Worm (Caenorhabditis elegans) whole organism, late embryonic: ENCODE results near the gene ptpn-22.

Source experiments
- C08G9.2 ChIP-seq: sonication (generic microtip); optimal IDR thresholded peaks from 2 replicates; lab custom pipeline; 2016; ENCODE audit warnings: mild to moderate bottlenecking, missing genetic modification characterization, moderate library complexity, missing compliant biosample characterization
- C38D4.7 ChIP-seq: fragments of 200-800 bp; sonication (Bioruptor generic); optimal IDR thresholded peaks from 2 replicates; lab custom pipeline; 2018; ENCODE audit warnings: mild to moderate bottlenecking, missing genetic modification characterization, moderate library complexity, missing compliant biosample characterization
- F13H6.1 ChIP-seq: sonication (generic microtip); optimal IDR thresholded peaks from 2 replicates; lab custom pipeline; 2016; ENCODE audit warnings: missing genetic modification characterization, missing compliant biosample characterization
- K02D7.2 ChIP-seq: sonication (generic microtip); optimal IDR thresholded peaks from 2 replicates; lab custom pipeline; 2017; ENCODE audit warnings: mild to moderate bottlenecking, missing genetic modification characterization, missing compliant biosample characterization
- Y22D7AL.16 ChIP-seq: sonication (generic microtip); optimal IDR thresholded peaks from 2 replicates; lab custom pipeline; 2016; ENCODE audit warnings: missing genetic modification characterization, missing compliant biosample characterization
- ahr-1 ChIP-seq: sonication (generic microtip); optimal IDR thresholded peaks from 2 replicates; lab custom pipeline; 2016; ENCODE audit warnings: missing genetic modification characterization, missing compliant biosample characterization
- ceh-14 ChIP-seq: sonication (generic microtip); optimal IDR thresholded peaks from 2 replicates; lab custom pipeline; 2016; ENCODE audit warnings: missing genotype, missing genetic modification characterization, missing compliant biosample characterization
- ceh-18 ChIP-seq: sonication (generic microtip); optimal IDR thresholded peaks from 2 replicates; lab custom pipeline; 2016; ENCODE audit warnings: missing genetic modification characterization, missing compliant biosample characterization
- ceh-22 ChIP-seq: sonication (generic microtip); optimal IDR thresholded peaks from 2 replicates; lab custom pipeline; 2017; ENCODE audit warnings: missing biosample characterization, missing genetic modification characterization
- ceh-24 ChIP-seq: sonication (generic microtip); optimal IDR thresholded peaks from 2 replicates; lab custom pipeline; 2016; ENCODE audit warnings: mild to moderate bottlenecking, missing genetic modification characterization, missing compliant biosample characterization
- ceh-30 ChIP-seq: fragments of 150-350 bp; optimal IDR thresholded peaks from 2 replicates; lab custom pipeline; 2014; ENCODE audit warnings: missing biosample characterization, missing genetic modification characterization
- ceh-31 ChIP-seq: sonication (generic microtip); optimal IDR thresholded peaks from 2 replicates; lab custom pipeline; 2016; ENCODE audit warnings: missing genetic modification characterization, missing compliant biosample characterization
- ceh-34 ChIP-seq: sonication (generic microtip); optimal IDR thresholded peaks from 2 replicates; lab custom pipeline; 2016; ENCODE audit warnings: mild to moderate bottlenecking, missing genetic modification characterization, missing compliant biosample characterization
- ceh-6 ChIP-seq: fragments of 200-800 bp; sonication (Bioruptor generic); optimal IDR thresholded peaks from 2 replicates; lab custom pipeline; 2018; ENCODE audit warnings: mild to moderate bottlenecking, missing genetic modification characterization, missing compliant biosample characterization
- fkh-6 ChIP-seq: sonication (generic microtip); optimal IDR thresholded peaks from 2 replicates; lab custom pipeline; 2016; ENCODE audit warnings: missing genetic modification characterization, missing compliant biosample characterization
- gmeb-2 ChIP-seq: sonication (generic microtip); optimal IDR thresholded peaks from 2 replicates; lab custom pipeline; 2016; ENCODE audit warnings: missing genetic modification characterization, inconsistent platforms, missing compliant biosample characterization
- hlh-30 ChIP-seq: sonication (generic microtip); optimal IDR thresholded peaks from 2 replicates; lab custom pipeline; 2017; ENCODE audit warnings: antibody characterized with exemption, missing genetic modification characterization, missing compliant biosample characterization; ENCODE audit not compliant: insufficient read depth
- hlh-8 ChIP-seq: sonication (generic microtip); optimal IDR thresholded peaks from 2 replicates; lab custom pipeline; 2016; ENCODE audit warnings: missing genotype, missing genetic modification characterization, missing compliant biosample characterization
- lim-6 ChIP-seq: sonication (generic microtip); optimal IDR thresholded peaks from 2 replicates; lab custom pipeline; 2016; ENCODE audit warnings: missing genetic modification characterization, missing compliant biosample characterization
- mec-3 ChIP-seq: sonication (generic microtip); optimal IDR thresholded peaks from 2 replicates; lab custom pipeline; 2016; ENCODE audit warnings: borderline replicate concordance, missing genetic modification characterization, missing compliant biosample characterization
- nfya-1 ChIP-seq: sonication (generic microtip); optimal IDR thresholded peaks from 2 replicates; lab custom pipeline; 2017; ENCODE audit warnings: missing genetic modification characterization, mild to moderate bottlenecking, missing compliant biosample characterization, antibody characterized with exemption, moderate library complexity
- nhr-11 ChIP-seq: fragments of 150-350 bp; optimal IDR thresholded peaks from 2 replicates; lab custom pipeline; 2014; ENCODE audit warnings: missing biosample characterization, missing genetic modification characterization
- nhr-232 ChIP-seq: sonication (generic microtip); optimal IDR thresholded peaks from 2 replicates; lab custom pipeline; 2016; ENCODE audit warnings: missing genetic modification characterization, missing compliant biosample characterization
- pag-3 ChIP-seq: sonication (generic microtip); optimal IDR thresholded peaks from 2 replicates; lab custom pipeline; 2016; ENCODE audit warnings: missing compliant biosample characterization, missing genetic modification characterization, borderline replicate concordance
- pat-9 ChIP-seq: fragments of 200-800 bp; sonication (Bioruptor generic); optimal IDR thresholded peaks from 2 replicates; lab custom pipeline; 2018; ENCODE audit warnings: mild to moderate bottlenecking, missing genetic modification characterization, moderate library complexity, missing compliant biosample characterization
- pha-2 ChIP-seq: sonication (generic microtip); optimal IDR thresholded peaks from 2 replicates; lab custom pipeline; 2017; ENCODE audit warnings: mild to moderate bottlenecking, missing genetic modification characterization, missing compliant biosample characterization
- pros-1 ChIP-seq: fragments of 150-350 bp; optimal IDR thresholded peaks from 2 replicates; lab custom pipeline; 2014; ENCODE audit warnings: missing biosample characterization, missing genetic modification reagents, missing genetic modification characterization
- rnt-1 ChIP-seq: sonication (generic microtip); optimal IDR thresholded peaks from 2 replicates; lab custom pipeline; 2016; ENCODE audit warnings: missing genetic modification characterization, missing compliant biosample characterization
- sdc-2 ChIP-seq: sonication (generic microtip); optimal IDR thresholded peaks from 2 replicates; lab custom pipeline; 2016; ENCODE audit warnings: missing genotype, missing genetic modification characterization, missing compliant biosample characterization
- sox-2 ChIP-seq: fragments of 200-800 bp; sonication (Bioruptor generic); IDR thresholded peaks from 2 replicates; pipeline ENCODE4 v1.3.6; 2022; ENCODE audit warnings: missing genetic modification reagents, missing genetic modification characterization, missing compliant biosample characterization
- sox-4 ChIP-seq: sonication (generic microtip); optimal IDR thresholded peaks from 2 replicates; lab custom pipeline; 2017; ENCODE audit warnings: mild to moderate bottlenecking, missing genetic modification characterization, inconsistent platforms, missing compliant biosample characterization
- unc-42 ChIP-seq: sonication (generic microtip); optimal IDR thresholded peaks from 2 replicates; lab custom pipeline; 2016; ENCODE audit warnings: missing genotype, missing genetic modification characterization, missing compliant biosample characterization
- unc-55 ChIP-seq: sonication (generic microtip); optimal IDR thresholded peaks from 2 replicates; lab custom pipeline; 2017; ENCODE audit warnings: missing biosample characterization, missing genetic modification reagents, missing genetic modification characterization
- unc-86 ChIP-seq: sonication (generic microtip); optimal IDR thresholded peaks from 2 replicates; lab custom pipeline; 2016; ENCODE audit warnings: missing genetic modification characterization, missing compliant biosample characterization
- zip-5 ChIP-seq: sonication (generic microtip); optimal IDR thresholded peaks from 2 replicates; lab custom pipeline; 2016; ENCODE audit warnings: missing genetic modification characterization, missing compliant biosample characterization
- ztf-16 ChIP-seq: sonication (generic microtip); optimal IDR thresholded peaks from 2 replicates; lab custom pipeline; 2017; ENCODE audit warnings: missing genetic modification characterization, missing compliant biosample characterization

ptpn-22 gene

ce11 chrIV:1765954-1766353 is 25.9 kb upstream of the ptpn-22 start:
- TF ChIP-seq ceh-30 (no peak), unc-42 (tag; lab: Kevin White, UChicago) (peak; percentile 100), pag-3 (tag; lab: Kevin White, UChicago) (no peak), ceh-31 (peak; percentile 51), zip-5 (tag; lab: Kevin White, UChicago) (no peak), ceh-34 (tag; lab: Kevin White, UChicago) (no peak), F13H6.1 (tag; lab: Kevin White, UChicago) (no peak)

ce11 chrIV:1763452-1763851 is 23.4 kb upstream of the ptpn-22 start:
- TF ChIP-seq ztf-16 (tag; lab: Kevin White, UChicago) (no peak), C38D4.7 (GFP tag; lab: Kevin White, UChicago) (no peak), ceh-6 (no peak), nfya-1 (tag; lab: Kevin White, UChicago) (no peak), sox-2 (no peak), ceh-24 (tag; lab: Kevin White, UChicago) (no peak), rnt-1 (tag; lab: Kevin White, UChicago) (no peak), K02D7.2 (no peak), F13H6.1 (tag; lab: Kevin White, UChicago) (no peak), sox-4 (tag; lab: Kevin White, UChicago) (no peak), C08G9.2 (tag; lab: Kevin White, UChicago) (no peak), nhr-232 (tag; lab: Kevin White, UChicago) (no peak), pha-2 (tag; lab: Kevin White, UChicago) (no peak), Y22D7AL.16 (no peak)

ce11 chrIV:1761553-1761952 is 21.5 kb upstream of the ptpn-22 start, which contains the start of gene Y41D4A.7:
Y41D4A.7 (minus strand) TSS chrIV:1761570.
- TF ChIP-seq nfya-1 (tag; lab: Kevin White, UChicago) (no peak), pag-3 (tag; lab: Kevin White, UChicago) (no peak), rnt-1 (tag; lab: Kevin White, UChicago) (peak; percentile 24), hlh-30 (peak; percentile 24), ceh-18 (tag; lab: Kevin White, UChicago) (peak; percentile 40)

ce11 chrIV:1758595-1758994 is 18.5 kb upstream of the ptpn-22 start:
- no peak for TF ChIP-seq mec-3 (tag; lab: Kevin White, UChicago)
- TF ChIP-seq pros-1 (tag; lab: Kevin White, UChicago), result no peak
- no peak for TF ChIP-seq F13H6.1 (tag; lab: Kevin White, UChicago)
- TF ChIP-seq ahr-1 (tag; lab: Kevin White, UChicago), result no peak
- no peak for TF ChIP-seq fkh-6 (tag; lab: Kevin White, UChicago)
- no peak for TF ChIP-seq unc-86 (tag; lab: Kevin White, UChicago)
- TF ChIP-seq unc-55 (GFP tag; lab: Kevin White, UChicago), result peak; percentile 4
- TF ChIP-seq ceh-18 (tag; lab: Kevin White, UChicago), result peak; percentile 30

ce11 chrIV:1753481-1753880 is 13.4 kb upstream of the ptpn-22 start, which contains the start of gene Y41D4A.3:
Y41D4A.3 (plus strand) TSS chrIV:1753781.
- no peak for TF ChIP-seq sox-2
- TF ChIP-seq gmeb-2 (tag; lab: Kevin White, UChicago), result no peak
- TF ChIP-seq ceh-34 (tag; lab: Kevin White, UChicago), result no peak

- TF ChIP-seq nhr-11 (tag; lab: Kevin White, UChicago) (no peak), pat-9 (tag; lab: Kevin White, UChicago) (no peak), ceh-14 (tag; lab: Kevin White, UChicago) (no peak), ceh-22 (tag; lab: Kevin White, UChicago) (no peak), hlh-8 (tag; lab: Kevin White, UChicago) (no peak), pag-3 (tag; lab: Kevin White, UChicago) (no peak), ceh-34 (tag; lab: Kevin White, UChicago) (no peak), lim-6 (no peak), C08G9.2 (tag; lab: Kevin White, UChicago) (no peak), sox-2 (no peak), sdc-2 (tag; lab: Kevin White, UChicago) (no peak)
- TF ChIP-seq, all 69 proteins: peak for 0
Measured at ce11 chrIV:1752480-1752879, 12.4 kb upstream of the ptpn-22 start.
